Worm (Caenorhabditis elegans): Measurements from ENCODE around the gene cec-6.

The cec-6 gene

ce11 chrIV:5591134-5591533, 46.5 kb downstream of the cec-6 start (continued):
- TF ChIP-seq mab-9 (GFP tag; IDR thresholded peaks at IDR 0.05) (no peak), Y116A8C.19 (tag; optimal IDR thresholded peaks at IDR 0.05; ENCODE audit: borderline replicate concordance) (no peak), vab-15 (tag; optimal IDR thresholded peaks at IDR 0.05) (peak; percentile 99), F16B12.6 (tag; optimal IDR thresholded peaks at IDR 0.05) (no peak), ets-5 (GFP tag; IDR thresholded peaks at IDR 0.05) (no peak), fkh-10 (GFP tag; optimal IDR thresholded peaks at IDR 0.05) (no peak), pqm-1 (tag; optimal IDR thresholded peaks at IDR 0.05) (no peak), tbx-2 (tag; optimal IDR thresholded peaks at IDR 0.05) (peak; percentile 86), zip-4 (GFP tag; optimal IDR thresholded peaks at IDR 0.05) (no peak), irx-1 (tag; optimal IDR thresholded peaks at IDR 0.05) (peak; percentile 89), pax-3 (tag; optimal IDR thresholded peaks at IDR 0.05) (no peak), unc-86 (tag; optimal IDR thresholded peaks at IDR 0.05) (no peak), fos-1 (tag; optimal IDR thresholded peaks at IDR 0.05) (no peak), dsc-1 (tag; optimal IDR thresholded peaks at IDR 0.05) (no peak), xbp-1 (tag; optimal IDR thresholded peaks at IDR 0.05) (peak; percentile 27), nhr-47 (tag; optimal IDR thresholded peaks at IDR 0.05) (peak; percentile 70), lsy-2 (tag; optimal IDR thresholded peaks at IDR 0.05) (peak; percentile 68 to 86), ceh-88 (GFP tag; IDR thresholded peaks at IDR 0.05) (peak; percentile 67), unc-30 (tag; optimal IDR thresholded peaks at IDR 0.05) (no peak), hlh-4 (tag; optimal IDR thresholded peaks at IDR 0.05) (no peak), unc-130 (tag; optimal IDR thresholded peaks at IDR 0.05) (peak; percentile 94), grh-1 (GFP tag; IDR thresholded peaks at IDR 0.05) (peak; percentile 60), egl-13 (tag; optimal IDR thresholded peaks at IDR 0.05) (no peak), nhr-90 (tag; optimal IDR thresholded peaks at IDR 0.05; ENCODE audit: poor library complexity) (peak; percentile 86), sptf-1 (tag; optimal IDR thresholded peaks at IDR 0.05) (no peak), mep-1 (tag; optimal IDR thresholded peaks at IDR 0.05) (peak; percentile 76), fkh-4 (tag; optimal IDR thresholded peaks at IDR 0.05; ENCODE audit: borderline replicate concordance) (no peak), ama-1 (optimal IDR thresholded peaks at IDR 0.05) (peak; percentile 44), nhr-76 (tag; optimal IDR thresholded peaks at IDR 0.05) (no peak), pag-3 (tag; optimal IDR thresholded peaks at IDR 0.05; ENCODE audit: borderline replicate concordance, insufficient read depth) (peak; percentile 66), dpl-1 (GFP tag; optimal IDR thresholded peaks at IDR 0.05) (peak; percentile 8 to 65 (median 44)), aly-2 (tag; optimal IDR thresholded peaks at IDR 0.05) (no peak), hpl-2 (GFP tag; optimal IDR thresholded peaks at IDR 0.05) (peak; percentile 74), alr-1 (tag; optimal IDR thresholded peaks at IDR 0.05; ENCODE audit: borderline replicate concordance) (no peak), nhr-11 (tag; optimal IDR thresholded peaks at IDR 0.05) (peak; percentile 24), nhr-85 (tag) (peak; percentile 100), lin-35 (GFP tag; optimal IDR thresholded peaks at IDR 0.05) (peak; percentile 5 to 89), hlh-17 (GFP tag; optimal IDR thresholded peaks at IDR 0.05; ENCODE audit: borderline replicate concordance) (no peak), ceh-63 (GFP tag; optimal IDR thresholded peaks at IDR 0.05) (no peak)

ce11 chrIV:5592956-5593355, 48.3 kb downstream of the cec-6 start:
- TF ChIP-seq blmp-1 (tag; optimal IDR thresholded peaks at IDR 0.05): peak; percentile 78
- TF ChIP-seq tbx-2 (tag; optimal IDR thresholded peaks at IDR 0.05): no peak
- no peak for TF ChIP-seq ets-5 (GFP tag; IDR thresholded peaks at IDR 0.05)
- no peak for TF ChIP-seq ceh-82 (tag; optimal IDR thresholded peaks at IDR 0.05)
- TF ChIP-seq nhr-85 (tag): peak; percentile 83
- peak; percentile 74 for TF ChIP-seq lin-14 (GFP tag; optimal IDR thresholded peaks at IDR 0.05)
- TF ChIP-seq nhr-28 (tag; optimal IDR thresholded peaks at IDR 0.05): no peak
- TF ChIP-seq nhr-19 (GFP tag; conservative IDR thresholded peaks at IDR 0.05): no peak; the same call in 1 of the 2 replicates
- no peak for TF ChIP-seq ceh-63 (GFP tag; optimal IDR thresholded peaks at IDR 0.05)
- TF ChIP-seq nhr-47 (tag; optimal IDR thresholded peaks at IDR 0.05): peak; percentile 7
- no peak for TF ChIP-seq nhr-11 (tag; optimal IDR thresholded peaks at IDR 0.05)
- TF ChIP-seq unc-62 (GFP tag; optimal IDR thresholded peaks at IDR 0.05): no peak
- no peak for TF ChIP-seq nhr-77 (tag; optimal IDR thresholded peaks at IDR 0.05)
- TF ChIP-seq fos-1 (tag; optimal IDR thresholded peaks at IDR 0.05): no peak
- no peak for TF ChIP-seq zip-4 (GFP tag; optimal IDR thresholded peaks at IDR 0.05)
- no peak for TF ChIP-seq aly-2 (tag; optimal IDR thresholded peaks at IDR 0.05)
- no peak for TF ChIP-seq swsn-7 (tag; optimal IDR thresholded peaks at IDR 0.05)
- no peak for TF ChIP-seq dpl-1 (GFP tag; optimal IDR thresholded peaks at IDR 0.05)
- peak in 1 of 6 experiments; percentile 3 for TF ChIP-seq elt-3 (tag; optimal IDR thresholded peaks at IDR 0.05)
- TF ChIP-seq isw-1 (GFP tag; IDR thresholded peaks at IDR 0.05): no peak
- TF ChIP-seq alr-1 (tag; optimal IDR thresholded peaks at IDR 0.05; ENCODE audit: borderline replicate concordance): no peak
- TF ChIP-seq lin-35 (GFP tag; optimal IDR thresholded peaks at IDR 0.05): no peak
- no peak for TF ChIP-seq C34B4.2 (tag; optimal IDR thresholded peaks at IDR 0.05)
- no peak for TF ChIP-seq efl-1 (optimal IDR thresholded peaks at IDR 0.05)
- no peak for TF ChIP-seq efl-1 (GFP tag; optimal IDR thresholded peaks at IDR 0.05 in 1 of 2)

All from whole organism, L1 larva.